Worm (Caenorhabditis elegans) whole organism, L1 larva: ENCODE results near the gene K04B12.2.

Experiments
- C16A3.4 ChIP-seq: fragments of 150-350 bp; optimal IDR thresholded peaks from 2 replicates; lab custom pipeline; 2014; ENCODE audit warnings: missing biosample characterization, missing genetic modification characterization
- F16B12.6 ChIP-seq: fragments of 150-350 bp; optimal IDR thresholded peaks from 2 replicates; lab custom pipeline; 2014; ENCODE audit warnings: missing biosample characterization, missing genetic modification characterization
- alr-1 ChIP-seq: fragments of 200-800 bp; sonication (Bioruptor generic); optimal IDR thresholded peaks from 2 replicates; lab custom pipeline; 2018; ENCODE audit warnings: borderline replicate concordance, mild to moderate bottlenecking, missing genetic modification characterization, missing compliant biosample characterization
- aly-2 ChIP-seq: fragments of 150-350 bp; optimal IDR thresholded peaks from 2 replicates; lab custom pipeline; 2014; ENCODE audit warnings: missing biosample characterization, missing genetic modification characterization
- ama-1 ChIP-seq: fragments of 150-350 bp; optimal IDR thresholded peaks from 2 replicates; lab custom pipeline; 2014
- blmp-1 ChIP-seq: fragments of 150-350 bp; optimal IDR thresholded peaks from 2 replicates; lab custom pipeline; 2014; ENCODE audit warnings: missing biosample characterization, missing genetic modification characterization
- ceh-63 ChIP-seq: fragments of 200-800 bp; sonication (Bioruptor generic); optimal IDR thresholded peaks from 2 replicates; lab custom pipeline; 2018; ENCODE audit warnings: mild to moderate bottlenecking, missing genetic modification characterization, missing compliant biosample characterization
- ceh-8 ChIP-seq: fragments of 200-800 bp; sonication (Bioruptor generic); optimal IDR thresholded peaks from 2 replicates; lab custom pipeline; 2018; ENCODE audit warnings: mild to moderate bottlenecking, missing genetic modification characterization, moderate library complexity, missing compliant biosample characterization
- ceh-82 ChIP-seq, 3 experiments: fragments of 150-350 bp in 1 of 3; sonication (generic microtip) in 2 of 3; optimal IDR thresholded peaks; 2 replicates each; lab custom pipeline; 2014 to 2017; ENCODE audit warnings: missing biosample characterization in 3 of 3, missing genetic modification characterization in 3 of 3
- dpl-1 ChIP-seq, 3 experiments: fragments of 150-350 bp in 2 of 3; sonication (generic microtip) in 1 of 3; optimal IDR thresholded peaks; 2 replicates each; lab custom pipeline; 2014 to 2017; ENCODE audit warnings: missing biosample characterization in 3 of 3, missing genetic modification characterization in 3 of 3, missing genetic modification reagents in 3 of 3
- dsc-1 ChIP-seq: sonication (generic microtip); optimal IDR thresholded peaks from 2 replicates; lab custom pipeline; 2016; ENCODE audit warnings: mild to moderate bottlenecking, missing genetic modification characterization, missing compliant biosample characterization
- efl-1 ChIP-seq, 4 experiments: fragments of 150-350 bp; optimal IDR thresholded peaks in 3 of 4; peaks in 1 of 4; 1 replicate in 1 of 4; 2 replicates in 3 of 4; lab custom pipeline; 2014; ENCODE audit warnings: missing biosample characterization in 2 of 4, missing genetic modification characterization in 2 of 4, missing genetic modification reagents in 2 of 4
- egl-27 ChIP-seq, 2 experiments: fragments of 150-350 bp in 1 of 2; sonication (generic microtip); optimal IDR thresholded peaks; 3 replicates each; lab custom pipeline; 2017 to 2018; ENCODE audit warnings: missing biosample characterization in 2 of 2, missing genetic modification characterization in 2 of 2, missing genetic modification reagents in 2 of 2
- elt-2 ChIP-seq: sonication (generic microtip); optimal IDR thresholded peaks from 2 replicates; lab custom pipeline; 2016; ENCODE audit warnings: missing genetic modification characterization, mild to moderate bottlenecking, inconsistent platforms, missing compliant biosample characterization, missing genetic modification reagents
- elt-3 ChIP-seq, 6 experiments: fragments of 150-350 bp in 1 of 6; sonication (generic microtip); optimal IDR thresholded peaks; 2 replicates each; lab custom pipeline; 2017 to 2018; ENCODE audit warnings: missing biosample characterization in 6 of 6, missing genetic modification characterization in 6 of 6, inconsistent platforms in 1 of 6
- fkh-8 ChIP-seq: sonication (generic microtip); optimal IDR thresholded peaks from 2 replicates; lab custom pipeline; 2016; ENCODE audit warnings: mild to moderate bottlenecking, missing genetic modification characterization, missing compliant biosample characterization
- fos-1 ChIP-seq: fragments of 150-350 bp; optimal IDR thresholded peaks from 2 replicates; lab custom pipeline; 2014; ENCODE audit warnings: missing biosample characterization, missing genetic modification characterization
- grh-1 ChIP-seq: fragments of 200-800 bp; sonication (Bioruptor generic); IDR thresholded peaks from 2 replicates; pipeline ENCODE4 v1.3.6; 2022; ENCODE audit warnings: missing genetic modification reagents, missing genetic modification characterization, missing compliant biosample characterization
- isw-1 ChIP-seq: fragments of 200-800 bp; sonication (Bioruptor generic); IDR thresholded peaks from 2 replicates; pipeline ENCODE4 v1.3.6; 2022; ENCODE audit warnings: missing genetic modification characterization, missing compliant biosample characterization
- lin-13 ChIP-seq: fragments of 150-350 bp; optimal IDR thresholded peaks from 2 replicates; lab custom pipeline; 2014; ENCODE audit warnings: missing biosample characterization, missing genetic modification reagents, missing genetic modification characterization
- lin-14 ChIP-seq: fragments of 200-800 bp; sonication (Bioruptor generic); optimal IDR thresholded peaks from 2 replicates; lab custom pipeline; 2018; ENCODE audit warnings: mild to moderate bottlenecking, missing genetic modification characterization, moderate library complexity, missing compliant biosample characterization
- lin-15B ChIP-seq: fragments of 150-350 bp; sonication (generic microtip); optimal IDR thresholded peaks from 3 replicates; lab custom pipeline; 2014; ENCODE audit warnings: missing biosample characterization, missing genetic modification characterization
- lin-35 ChIP-seq, 2 experiments: fragments of 150-350 bp; optimal IDR thresholded peaks; 2 replicates each; lab custom pipeline; 2014; ENCODE audit warnings: missing biosample characterization in 2 of 2, missing genetic modification characterization in 2 of 2, missing genetic modification reagents in 2 of 2
- lsy-2 ChIP-seq, 2 experiments: fragments of 150-350 bp; optimal IDR thresholded peaks; 2 replicates each; lab custom pipeline; 2014; ENCODE audit warnings: missing biosample characterization in 2 of 2, missing genetic modification characterization in 2 of 2
- mdl-1 ChIP-seq, 2 experiments: fragments of 150-350 bp; optimal IDR thresholded peaks; 2 replicates each; lab custom pipeline; 2014 to 2017; ENCODE audit warnings: missing biosample characterization in 2 of 2, missing genetic modification characterization in 2 of 2, inconsistent platforms in 1 of 2
- mef-2 ChIP-seq: fragments of 150-350 bp; optimal IDR thresholded peaks from 2 replicates; lab custom pipeline; 2014; ENCODE audit warnings: missing biosample characterization, missing genetic modification characterization
- mep-1 ChIP-seq: fragments of 150-350 bp; optimal IDR thresholded peaks from 2 replicates; lab custom pipeline; 2014; ENCODE audit warnings: missing biosample characterization, missing genetic modification characterization
- nhr-12 ChIP-seq: sonication (generic microtip); optimal IDR thresholded peaks from 2 replicates; lab custom pipeline; 2017; ENCODE audit warnings: missing biosample characterization, missing genetic modification characterization
- nhr-19 ChIP-seq: fragments of 200-800 bp; sonication (Bioruptor generic); conservative IDR thresholded peaks from 2 replicates; pipeline ENCODE4 v1.3.6; 2022; ENCODE audit warnings: missing genetic modification characterization, missing compliant biosample characterization
- nhr-20 ChIP-seq: sonication (generic microtip); optimal IDR thresholded peaks from 2 replicates; lab custom pipeline; 2016; ENCODE audit warnings: mild to moderate bottlenecking, missing genetic modification characterization, missing compliant biosample characterization
- nhr-237 ChIP-seq: fragments of 150-350 bp; optimal IDR thresholded peaks from 2 replicates; lab custom pipeline; 2014; ENCODE audit warnings: missing biosample characterization, missing genetic modification characterization
- nhr-47 ChIP-seq: sonication (generic microtip); optimal IDR thresholded peaks from 2 replicates; lab custom pipeline; 2016; ENCODE audit warnings: mild to moderate bottlenecking, missing genetic modification characterization, moderate library complexity, missing compliant biosample characterization
- nhr-71 ChIP-seq: sonication (generic microtip); optimal IDR thresholded peaks from 2 replicates; lab custom pipeline; 2016; ENCODE audit warnings: mild to moderate bottlenecking, missing genetic modification characterization, moderate library complexity, missing compliant biosample characterization
- nhr-76 ChIP-seq: sonication (generic microtip); optimal IDR thresholded peaks from 2 replicates; lab custom pipeline; 2017; ENCODE audit warnings: missing biosample characterization, missing genetic modification characterization
- nhr-77 ChIP-seq: fragments of 150-350 bp; optimal IDR thresholded peaks from 2 replicates; lab custom pipeline; 2014; ENCODE audit warnings: missing biosample characterization, missing genetic modification characterization
- nhr-85 ChIP-seq: sonication (generic microtip); peaks from one replicate; lab custom pipeline; 2016; ENCODE audit warnings: missing genetic modification characterization, inconsistent platforms, missing compliant biosample characterization
- nhr-90 ChIP-seq: sonication (generic microtip); optimal IDR thresholded peaks from 2 replicates; lab custom pipeline; 2016; ENCODE audit warnings: mild to moderate bottlenecking, missing genetic modification characterization, missing compliant biosample characterization; ENCODE audit not compliant: poor library complexity
- pqm-1 ChIP-seq: sonication (generic microtip); optimal IDR thresholded peaks from 3 replicates; lab custom pipeline; 2017; ENCODE audit warnings: missing biosample characterization, missing genetic modification characterization
- rnt-1 ChIP-seq: sonication (generic microtip); optimal IDR thresholded peaks from 2 replicates; lab custom pipeline; 2016; ENCODE audit warnings: mild to moderate bottlenecking, missing genetic modification characterization, moderate library complexity, missing compliant biosample characterization
- skn-1 ChIP-seq: fragments of 150-350 bp; optimal IDR thresholded peaks from 2 replicates; lab custom pipeline; 2014; ENCODE audit warnings: missing biosample characterization, missing genetic modification characterization
- snpc-4 ChIP-seq: fragments of 150-350 bp; optimal IDR thresholded peaks from 2 replicates; lab custom pipeline; 2014; ENCODE audit warnings: missing biosample characterization, missing genetic modification characterization
- snu-23 ChIP-seq: sonication (generic microtip); optimal IDR thresholded peaks from 2 replicates; lab custom pipeline; 2016; ENCODE audit warnings: missing genetic modification characterization, missing compliant biosample characterization
- sox-4 ChIP-seq: sonication (generic microtip); optimal IDR thresholded peaks from 2 replicates; lab custom pipeline; 2016; ENCODE audit warnings: missing genetic modification characterization, missing compliant biosample characterization
- swsn-7 ChIP-seq: sonication (generic microtip); optimal IDR thresholded peaks from 2 replicates; lab custom pipeline; 2016; ENCODE audit warnings: missing genetic modification characterization, missing compliant biosample characterization
- tbx-2 ChIP-seq: sonication (generic microtip); optimal IDR thresholded peaks from 2 replicates; lab custom pipeline; 2016; ENCODE audit warnings: missing genetic modification characterization, missing compliant biosample characterization
- unc-62 ChIP-seq: fragments of 150-350 bp; optimal IDR thresholded peaks from 2 replicates; lab custom pipeline; 2014; ENCODE audit warnings: missing biosample characterization, missing genetic modification reagents, missing genetic modification characterization
- unc-86 ChIP-seq: sonication (generic microtip); optimal IDR thresholded peaks from 2 replicates; lab custom pipeline; 2016; ENCODE audit warnings: missing genetic modification characterization, missing compliant biosample characterization
- unc-98 ChIP-seq: fragments of 200-800 bp; sonication (Bioruptor generic); IDR thresholded peaks from 2 replicates; pipeline ENCODE4 v1.3.6; 2022; ENCODE audit warnings: missing genetic modification characterization, missing compliant biosample characterization
- xbp-1 ChIP-seq: sonication (generic microtip); optimal IDR thresholded peaks from 2 replicates; lab custom pipeline; 2016; ENCODE audit warnings: missing genetic modification characterization, missing compliant biosample characterization
- zip-4 ChIP-seq: fragments of 200-800 bp; sonication (Bioruptor generic); optimal IDR thresholded peaks from 2 replicates; lab custom pipeline; 2018; ENCODE audit warnings: mild to moderate bottlenecking, missing genetic modification characterization, moderate library complexity, missing compliant biosample characterization

The K04B12.2 gene

DNA sequence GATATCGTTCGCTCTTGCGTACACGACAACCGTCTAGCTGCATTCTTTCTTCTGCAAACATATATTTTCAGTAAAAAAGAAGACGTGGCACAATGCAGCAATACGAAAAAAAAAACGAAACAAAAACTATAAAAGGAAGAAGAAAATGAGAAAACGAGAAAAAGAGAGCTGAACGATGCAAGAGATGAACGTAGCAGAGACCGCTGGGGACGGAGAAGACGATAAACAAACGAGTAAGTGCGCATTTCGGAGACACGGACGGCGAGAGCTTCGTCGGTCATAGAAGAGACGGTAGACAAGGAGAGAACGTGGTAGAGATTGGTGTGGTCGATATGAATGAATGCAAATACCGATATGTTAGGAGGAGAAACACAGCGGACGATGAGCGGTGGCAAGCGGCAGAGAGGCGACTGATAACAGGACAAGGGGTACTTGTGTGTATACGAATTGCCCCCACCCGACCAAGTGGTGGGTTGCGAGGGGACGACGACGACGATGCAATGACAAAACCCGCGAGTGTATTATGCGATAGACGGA is at the start of gene K04B12.2:
Gene K04B12.2 (minus strand): TSS at position 51 of the 537 bp plus-strand sequence.
- TF ChIP-seq tbx-2 (peak; percentile 42), lsy-2 (tag; optimal IDR thresholded peaks at IDR 0.05; lab: Kevin White, UChicago) (peak; percentile 35 to 76), rnt-1 (peak; percentile 48), nhr-47 (tag; lab: Kevin White, UChicago) (peak; percentile 70), nhr-71 (peak; percentile 75), fkh-8 (tag; lab: Kevin White, UChicago) (peak; percentile 51), zip-4 (GFP tag; lab: Kevin White, UChicago) (no peak), dsc-1 (tag; lab: Kevin White, UChicago) (no peak), nhr-76 (tag; lab: Kevin White, UChicago) (no peak), xbp-1 (tag; lab: Kevin White, UChicago) (peak; percentile 52), unc-62 (GFP tag; lab: Kevin White, UChicago) (no peak), unc-86 (tag; lab: Kevin White, UChicago) (peak; percentile 2), lin-15B (tag; lab: Kevin White, UChicago) (no peak), nhr-19 (GFP tag; lab: Robert Waterston, UW) (peak; percentile 50), lin-14 (GFP tag; lab: Kevin White, UChicago) (peak; percentile 93), alr-1 (tag; lab: Kevin White, UChicago) (no peak), ceh-82 (tag; optimal IDR thresholded peaks at IDR 0.05; lab: Kevin White, UChicago) (peak in 2 of 3 experiments; percentile 46 to 66), aly-2 (tag; lab: Kevin White, UChicago) (no peak), grh-1 (GFP tag; lab: Robert Waterston, UW) (no peak), C16A3.4 (tag; lab: Kevin White, UChicago) (peak; percentile 50), mef-2 (peak; percentile 36), skn-1 (peak; percentile 45), snu-23 (GFP tag; lab: Kevin White, UChicago) (peak; percentile 83), lin-13 (peak; percentile 4), snpc-4 (tag; lab: Kevin White, UChicago) (peak; percentile 60), nhr-12 (tag; lab: Kevin White, UChicago) (no peak), egl-27 (tag; optimal IDR thresholded peaks at IDR 0.05; lab: Kevin White, UChicago) (peak in 1 of 2 experiments; percentile 38), elt-2 (tag; lab: Kevin White, UChicago) (peak; percentile 48), blmp-1 (tag; lab: Kevin White, UChicago) (peak; percentile 57), swsn-7 (tag; lab: Kevin White, UChicago) (peak; percentile 59), efl-1 (optimal IDR thresholded peaks at IDR 0.05; lab: Kevin White, UChicago) (peak; percentile 73 to 89), efl-1 (GFP tag; optimal IDR thresholded peaks at IDR 0.05 in 1 of 2; lab: Kevin White, UChicago) (peak; percentile 63 to 96), mep-1 (tag; lab: Kevin White, UChicago) (peak; percentile 79), mdl-1 (tag; optimal IDR thresholded peaks at IDR 0.05; lab: Kevin White, UChicago) (peak in 1 of 2 experiments; percentile 60), fos-1 (peak; percentile 74), elt-3 (tag; optimal IDR thresholded peaks at IDR 0.05; lab: Kevin White, UChicago) (peak in 3 of 6 experiments; percentile 1 to 52 (median 30)), dpl-1 (GFP tag; optimal IDR thresholded peaks at IDR 0.05; lab: Kevin White, UChicago) (peak; percentile 57 to 67 (median 63)), sox-4 (tag; lab: Kevin White, UChicago) (no peak), nhr-237 (tag; lab: Kevin White, UChicago) (no peak), lin-35 (GFP tag; optimal IDR thresholded peaks at IDR 0.05; lab: Kevin White, UChicago) (peak; percentile 64 to 84), isw-1 (no peak), ceh-8 (GFP tag; lab: Kevin White, UChicago) (no peak), nhr-90 (peak; percentile 41), pqm-1 (tag; lab: Kevin White, UChicago) (peak; percentile 40), ama-1 (lab: Kevin White, UChicago) (no peak), F16B12.6 (tag; lab: Kevin White, UChicago) (peak; percentile 16), nhr-85 (tag; lab: Kevin White, UChicago) (peak; percentile 78), nhr-77 (tag; lab: Kevin White, UChicago) (peak; percentile 83), nhr-20 (tag; lab: Kevin White, UChicago) (peak; percentile 74), ceh-63 (no peak), unc-98 (no peak)
